Worm (Caenorhabditis elegans) whole organism, young adult: ENCODE measurements around the gene srdh-1.

Experiments used
- B0336.3 ChIP-seq: fragments of 200-800 bp; sonication (Bioruptor generic); IDR thresholded peaks from 2 replicates; pipeline ENCODE4 v1.3.6; 2022; ENCODE audit warnings: missing genetic modification characterization, missing compliant biosample characterization
- F33H1.4 ChIP-seq: fragments of 200-800 bp; sonication (Bioruptor generic); IDR thresholded peaks from 2 replicates; pipeline ENCODE4 v1.3.6; 2022; ENCODE audit warnings: missing genetic modification reagents, missing genetic modification characterization, missing compliant biosample characterization
- F49E8.2 ChIP-seq: sonication (generic microtip); optimal IDR thresholded peaks from 3 replicates; lab custom pipeline; 2017; ENCODE audit warnings: missing genetic modification characterization, mild to moderate bottlenecking, missing compliant biosample characterization, antibody characterized with exemption, moderate library complexity; ENCODE audit not compliant: insufficient read depth
- egl-44 ChIP-seq: fragments of 200-800 bp; sonication (Bioruptor generic); IDR thresholded peaks from 2 replicates; pipeline ENCODE4 v1.3.6; 2022; ENCODE audit warnings: missing genetic modification reagents, missing genetic modification characterization, missing compliant biosample characterization
- snpc-1.3 ChIP-seq: sonication (generic microtip); optimal IDR thresholded peaks from 2 replicates; lab custom pipeline; 2017; ENCODE audit warnings: missing genetic modification characterization, mild to moderate bottlenecking, missing compliant biosample characterization, antibody characterized with exemption, moderate library complexity, missing genotype, missing genetic modification reagents; ENCODE audit not compliant: insufficient read depth
- snpc-4 ChIP-seq, 5 experiments: fragments of 150-350 bp in 1 of 5; sonication (generic microtip) in 4 of 5; optimal IDR thresholded peaks; 2 replicates each; lab custom pipeline; 2014 to 2018; ENCODE audit warnings: missing genetic modification characterization in 5 of 5, missing biosample characterization in 3 of 5, antibody characterized with exemption in 2 of 5, mild to moderate bottlenecking in 2 of 5, missing compliant biosample characterization in 2 of 5, missing genotype in 2 of 5, moderate library complexity in 2 of 5, missing genetic modification reagents in 1 of 5
- ztf-26 ChIP-seq: sonication (generic microtip); optimal IDR thresholded peaks from 2 replicates; lab custom pipeline; 2017; ENCODE audit warnings: missing genetic modification characterization, missing compliant biosample characterization

ce11 chrII:8218266-8218665 lies 46.2 kb upstream of the srdh-1 start:
- no peak for TF ChIP-seq egl-44
- no peak for TF ChIP-seq F49E8.2
- TF ChIP-seq B0336.3 (GFP tag; lab: Robert Waterston, UW) = no peak
- no peak for TF ChIP-seq F33H1.4 (GFP tag; lab: Robert Waterston, UW)
- no peak for TF ChIP-seq snpc-4 (GFP tag; optimal IDR thresholded peaks at IDR 0.05; lab: Kevin White, UChicago)
- TF ChIP-seq snpc-4 (tag; optimal IDR thresholded peaks at IDR 0.05; lab: Kevin White, UChicago) = no peak
- TF ChIP-seq snpc-1.3 = no peak
- no peak for TF ChIP-seq ztf-26 (tag; lab: Kevin White, UChicago)
